Fruit fly (Drosophila melanogaster) whole organism, embryonic: ENCODE measurements around the gene plum.

ENCODE experiments used
- Awh ChIP-seq: fragments of 200-800 bp; sonication (Bioruptor generic); IDR thresholded peaks from 2 replicates; pipeline ENCODE4, ENCODE4 v1.3.6; 2022; ENCODE audit warnings: missing biosample characterization, missing genetic modification characterization
- CG10147 ChIP-seq: fragments of 200-800 bp; sonication (Bioruptor generic); optimal IDR thresholded peaks from 2 replicates; lab custom pipeline; 2019; ENCODE audit warnings: missing biosample characterization, mild to moderate bottlenecking, missing genetic modification characterization, moderate library complexity
- CG10979 ChIP-seq: fragments of 200-800 bp; sonication (Bioruptor generic); optimal IDR thresholded peaks from 2 replicates; lab custom pipeline; 2018; ENCODE audit warnings: missing biosample characterization, mild to moderate bottlenecking, missing genetic modification characterization, moderate library complexity
- CG12659 ChIP-seq: fragments of 200-800 bp; sonication (Bioruptor generic); optimal IDR thresholded peaks from 3 replicates; lab custom pipeline; 2017; ENCODE audit warnings: mild to moderate bottlenecking, missing biosample characterization, missing genetic modification reagents, missing genetic modification characterization
- CG12769 ChIP-seq: fragments of 200-800 bp; sonication (Bioruptor generic); optimal IDR thresholded peaks from 2 replicates; lab custom pipeline; 2019; ENCODE audit warnings: missing biosample characterization, mild to moderate bottlenecking, missing genetic modification characterization, moderate library complexity
- CG13287 ChIP-seq: fragments of 200-800 bp; sonication (Bioruptor generic); IDR thresholded peaks from 2 replicates; pipeline ENCODE4 v1.3.6; 2022; ENCODE audit warnings: missing biosample characterization, missing genetic modification characterization; ENCODE audit not compliant: partially characterized antibody
- CG14667 ChIP-seq: fragments of 200-800 bp; sonication (Bioruptor generic); IDR thresholded peaks from 2 replicates; pipeline ENCODE4 v1.3.6; 2022; ENCODE audit warnings: missing biosample characterization, missing genetic modification characterization
- CG14860 ChIP-seq: fragments of 200-800 bp; sonication (Bioruptor generic); IDR thresholded peaks from 3 replicates; pipeline ENCODE4 v1.3.6; 2022; ENCODE audit warnings: missing biosample characterization, missing genetic modification characterization; ENCODE audit not compliant: partially characterized antibody
- CG1602 ChIP-seq: fragments of 200-800 bp; sonication (Bioruptor generic); optimal IDR thresholded peaks from 3 replicates; lab custom pipeline; 2016; ENCODE audit warnings: missing biosample characterization, missing genetic modification characterization
- CG16863 ChIP-seq: fragments of 200-800 bp; sonication (Bioruptor generic); optimal IDR thresholded peaks from 3 replicates; lab custom pipeline; 2016; ENCODE audit warnings: missing biosample characterization, missing genetic modification characterization
- CG1832 ChIP-seq: fragments of 200-800 bp; sonication (Bioruptor generic); optimal IDR thresholded peaks from 2 replicates; lab custom pipeline; 2017; ENCODE audit warnings: missing biosample characterization, mild to moderate bottlenecking, missing genetic modification characterization, inconsistent platforms
- CG31365 ChIP-seq: fragments of 200-800 bp; sonication (Bioruptor generic); optimal IDR thresholded peaks from 2 replicates; lab custom pipeline; 2018; ENCODE audit warnings: missing biosample characterization, mild to moderate bottlenecking, missing genetic modification characterization
- CG3163 ChIP-seq: fragments of 200-800 bp; sonication (Bioruptor generic); optimal IDR thresholded peaks from 3 replicates; lab custom pipeline; 2016; ENCODE audit warnings: missing biosample characterization, missing genetic modification characterization
- CG4707 ChIP-seq: fragments of 200-800 bp; sonication (Bioruptor generic); optimal IDR thresholded peaks from 2 replicates; lab custom pipeline; 2018; ENCODE audit warnings: missing biosample characterization, mild to moderate bottlenecking, missing genetic modification characterization, moderate library complexity
- CG4730 ChIP-seq: fragments of 200-800 bp; sonication (Bioruptor generic); IDR thresholded peaks from 2 replicates; pipeline ENCODE4 v1.3.6; 2022; ENCODE audit warnings: missing biosample characterization, missing genetic modification characterization
- CG5245 ChIP-seq: fragments of 200-800 bp; sonication (Bioruptor generic); optimal IDR thresholded peaks from 3 replicates; lab custom pipeline; 2016; ENCODE audit warnings: missing biosample characterization, missing genetic modification characterization
- CG8359 ChIP-seq: fragments of 200-800 bp; sonication (Bioruptor generic); optimal IDR thresholded peaks from 2 replicates; lab custom pipeline; 2017; ENCODE audit warnings: missing biosample characterization, mild to moderate bottlenecking, missing genetic modification characterization, borderline replicate concordance
- CG9437 ChIP-seq: fragments of 200-800 bp; sonication (Bioruptor generic); optimal IDR thresholded peaks from 2 replicates; lab custom pipeline; 2018; ENCODE audit warnings: missing biosample characterization, mild to moderate bottlenecking, missing genetic modification characterization
- CG9876 ChIP-seq: fragments of 200-800 bp; sonication (Bioruptor generic); optimal IDR thresholded peaks from 2 replicates; lab custom pipeline; 2016; ENCODE audit warnings: missing biosample characterization, missing genetic modification characterization
- E2f1 ChIP-seq: fragments of 200-800 bp; sonication (Bioruptor generic); IDR thresholded peaks from 2 replicates; pipeline ENCODE4 v1.3.6; 2022; ENCODE audit warnings: missing biosample characterization, missing genetic modification characterization
- H2.0 ChIP-seq: fragments of 200-800 bp; sonication (Bioruptor generic); IDR thresholded peaks from 2 replicates; pipeline ENCODE4 v1.3.6; 2022; ENCODE audit warnings: missing biosample characterization, missing genetic modification characterization
- HLH54F ChIP-seq: fragments of 200-800 bp; sonication (Bioruptor generic); optimal IDR thresholded peaks from 3 replicates; lab custom pipeline; 2016; ENCODE audit warnings: missing biosample characterization, missing genetic modification characterization
- Optix ChIP-seq: fragments of 200-800 bp; sonication (Bioruptor generic); IDR thresholded peaks from 3 replicates; pipeline ENCODE4 v1.3.6; 2022; ENCODE audit warnings: missing biosample characterization, missing genetic modification characterization
- Pdp1 ChIP-seq, 2 experiments: fragments of 200-800 bp; sonication (Bioruptor generic); optimal IDR thresholded peaks; 3 replicates each; lab custom pipeline; 2016; ENCODE audit warnings: missing biosample characterization in 2 of 2, missing genetic modification characterization in 2 of 2, mild to moderate bottlenecking in 1 of 2, moderate library complexity in 1 of 2
- Poxn ChIP-seq: fragments of 200-800 bp; sonication (Bioruptor generic); IDR thresholded peaks from 2 replicates; pipeline ENCODE4 v1.3.6; 2022; ENCODE audit warnings: missing biosample characterization, missing genetic modification characterization
- Rfx ChIP-seq: fragments of 200-800 bp; sonication (Bioruptor generic); IDR thresholded peaks from 2 replicates; pipeline ENCODE4 v1.3.6; 2022; ENCODE audit warnings: missing biosample characterization, missing genetic modification characterization
- Sry-δ ChIP-seq: fragments of 200-800 bp; sonication (Bioruptor generic); optimal IDR thresholded peaks from 2 replicates; lab custom pipeline; 2016; ENCODE audit warnings: missing biosample characterization, missing genetic modification characterization
- abd-A ChIP-seq: fragments of 200-800 bp; sonication (Bioruptor generic); optimal IDR thresholded peaks from 3 replicates; lab custom pipeline; 2019; ENCODE audit warnings: missing biosample characterization, mild to moderate bottlenecking, missing genetic modification characterization, moderate library complexity
- ash1 ChIP-seq: fragments of 200-800 bp; sonication (Bioruptor generic); optimal IDR thresholded peaks from 2 replicates; lab custom pipeline; 2018; ENCODE audit warnings: missing biosample characterization, mild to moderate bottlenecking, missing genetic modification characterization
- bcd ChIP-seq: fragments of 200-800 bp; sonication (Bioruptor generic); optimal IDR thresholded peaks from 2 replicates; lab custom pipeline; 2017; ENCODE audit warnings: missing biosample characterization, mild to moderate bottlenecking, missing genetic modification characterization
- cad ChIP-seq: fragments of >200 bp; optimal IDR thresholded peaks from 2 replicates; lab custom pipeline; 2017; ENCODE audit warnings: missing biosample characterization, missing genetic modification characterization
- caup ChIP-seq: fragments of 200-800 bp; sonication (Bioruptor generic); optimal IDR thresholded peaks from 3 replicates; lab custom pipeline; 2017; ENCODE audit warnings: missing biosample characterization, mild to moderate bottlenecking, missing genetic modification characterization, moderate library complexity; ENCODE audit not compliant: severe bottlenecking
- cg ChIP-seq: fragments of 200-800 bp; sonication (Bioruptor generic); optimal IDR thresholded peaks from 3 replicates; lab custom pipeline; 2019; ENCODE audit warnings: missing biosample characterization, mild to moderate bottlenecking, missing genetic modification characterization, moderate library complexity
- emc ChIP-seq: fragments of 200-800 bp; sonication (Bioruptor generic); optimal IDR thresholded peaks from 2 replicates; lab custom pipeline; 2016; ENCODE audit warnings: missing biosample characterization, missing genetic modification characterization
- fd3F ChIP-seq: fragments of 200-800 bp; sonication (Bioruptor generic); optimal IDR thresholded peaks from 2 replicates; lab custom pipeline; 2018; ENCODE audit warnings: missing biosample characterization, mild to moderate bottlenecking, missing genetic modification characterization, moderate library complexity
- fu2 ChIP-seq: fragments of 200-800 bp; sonication (Bioruptor generic); optimal IDR thresholded peaks from 2 replicates; lab custom pipeline; 2016; ENCODE audit warnings: missing biosample characterization, missing genetic modification characterization
- grn ChIP-seq: fragments of 200-800 bp; sonication (Bioruptor generic); optimal IDR thresholded peaks from 3 replicates; lab custom pipeline; 2017; ENCODE audit warnings: missing biosample characterization, missing genetic modification characterization
- gro ChIP-seq: fragments of 200-800 bp; sonication (Bioruptor generic); optimal IDR thresholded peaks from 2 replicates; lab custom pipeline; 2016; ENCODE audit warnings: missing biosample characterization, missing genetic modification characterization
- gt ChIP-seq: fragments of 200-800 bp; sonication (Bioruptor generic); IDR thresholded peaks from 2 replicates; pipeline ENCODE4 v1.3.6; 2022; ENCODE audit warnings: missing biosample characterization, missing genetic modification characterization
- klu ChIP-seq: fragments of 200-800 bp; sonication (Bioruptor generic); IDR thresholded peaks from 2 replicates; pipeline ENCODE4 v1.3.6; 2022; ENCODE audit warnings: missing biosample characterization, missing genetic modification characterization
- lab ChIP-seq: fragments of 200-800 bp; sonication (Bioruptor generic); optimal IDR thresholded peaks from 3 replicates; lab custom pipeline; 2017; ENCODE audit warnings: missing biosample characterization, missing genetic modification characterization, mild to moderate bottlenecking, moderate library complexity, missing genetic modification reagents
- lilli ChIP-seq: fragments of 200-800 bp; sonication (Bioruptor generic); optimal IDR thresholded peaks from 3 replicates; lab custom pipeline; 2016; ENCODE audit warnings: missing biosample characterization, missing genetic modification characterization
- maf-S ChIP-seq: fragments of 200-800 bp; sonication (Bioruptor generic); optimal IDR thresholded peaks from 2 replicates; lab custom pipeline; 2016; ENCODE audit warnings: missing biosample characterization, missing genetic modification characterization
- mirr ChIP-seq: fragments of 200-800 bp; sonication (Bioruptor generic); optimal IDR thresholded peaks from 3 replicates; lab custom pipeline; 2018; ENCODE audit warnings: missing biosample characterization, mild to moderate bottlenecking, missing genetic modification characterization
- onecut ChIP-seq: fragments of 200-800 bp; sonication (Bioruptor generic); IDR thresholded peaks from 2 replicates; pipeline ENCODE4 v1.3.6; 2022; ENCODE audit warnings: missing biosample characterization, missing genetic modification characterization
- pzg ChIP-seq: fragments of 200-800 bp; sonication (Bioruptor generic); optimal IDR thresholded peaks from 3 replicates; lab custom pipeline; 2018; ENCODE audit warnings: missing biosample characterization, mild to moderate bottlenecking, missing genetic modification characterization, moderate library complexity
- rib ChIP-seq: fragments of 200-800 bp; sonication (Bioruptor generic); IDR thresholded peaks from 2 replicates; pipeline ENCODE4 v1.3.6; 2022; ENCODE audit warnings: missing biosample characterization, missing genetic modification characterization
- sc ChIP-seq, 3 experiments: fragments of >200 bp in 2 of 3; fragments of 200-800 bp in 1 of 3; sonication (Bioruptor generic) in 1 of 3; optimal IDR thresholded peaks; 2 replicates in 2 of 3; 3 replicates in 1 of 3; lab custom pipeline; 2017; ENCODE audit warnings: mild to moderate bottlenecking in 1 of 3, missing biosample characterization in 1 of 3, missing genetic modification characterization in 1 of 3, missing genetic modification reagents in 1 of 3
- usp ChIP-seq: fragments of >200 bp; optimal IDR thresholded peaks from 2 replicates; lab custom pipeline; 2017; ENCODE audit warnings: missing biosample characterization, missing genetic modification characterization
- zf30C ChIP-seq: fragments of 200-800 bp; sonication (Bioruptor generic); optimal IDR thresholded peaks from 3 replicates; lab custom pipeline; 2018; ENCODE audit warnings: missing biosample characterization, mild to moderate bottlenecking, missing genetic modification characterization

The plum gene

DNA sequence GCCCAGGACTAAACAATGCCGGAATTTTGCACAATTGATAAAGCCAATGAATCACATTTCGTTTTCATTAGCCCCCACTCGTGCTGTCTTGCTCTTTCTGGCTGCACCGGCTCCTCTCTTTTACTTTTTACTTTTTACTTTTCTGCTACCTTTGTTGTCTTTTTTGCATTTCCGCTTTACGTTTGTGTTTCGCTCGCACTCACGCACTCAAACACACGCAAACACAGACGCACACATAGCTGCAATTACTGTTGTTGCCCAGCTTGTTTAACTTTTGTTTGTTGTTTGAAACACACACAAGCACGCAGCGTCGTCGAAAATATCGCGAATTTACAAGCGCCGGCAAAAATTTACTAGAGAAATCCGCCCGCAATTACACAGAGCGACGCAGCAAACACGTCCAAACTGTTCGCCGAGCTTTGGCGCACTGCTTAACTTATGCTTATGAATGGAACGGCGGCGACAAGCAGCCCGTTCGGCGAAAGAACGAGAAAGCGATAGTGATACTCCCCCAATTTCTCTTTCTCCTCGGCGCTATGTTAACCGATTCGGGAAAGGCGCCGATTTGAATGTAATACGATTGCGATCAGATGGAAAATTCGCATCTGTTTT, at the start of gene plum (continued):
- TF ChIP-seq CG1832 (GFP tag; lab: Kevin White, UChicago): peak; percentile 65
- no peak for TF ChIP-seq HLH54F (GFP tag; lab: Kevin White, UChicago)
- TF ChIP-seq CG4707 (GFP tag; lab: Kevin White, UChicago): no peak
- TF ChIP-seq CG16863 (GFP tag; lab: Kevin White, UChicago): no peak
- peak; percentile 48; the same call in 1 of the 2 replicates for TF ChIP-seq Rfx (GFP tag; lab: Robert Waterston, UW)
- TF ChIP-seq CG10147 (GFP tag; lab: Kevin White, UChicago): no peak
- peak; percentile 38 for TF ChIP-seq cg
- TF ChIP-seq CG13287 (GFP tag; lab: Robert Waterston, UW): peak; percentile 35; the same call in 1 of the 2 replicates
- 0 out of 2 replicates have a peak, but pooled peaks have one; percentile 28 for TF ChIP-seq Awh (GFP tag; lab: Robert Waterston, UW)
- TF ChIP-seq H2.0 (GFP tag; lab: Robert Waterston, UW): no peak
- TF ChIP-seq CG14667 (GFP tag; lab: Robert Waterston, UW): no peak
- TF ChIP-seq usp (GFP tag; lab: Kevin White, UChicago): no peak
- no peak for TF ChIP-seq Sry-δ (GFP tag; lab: Kevin White, UChicago)
- no peak for TF ChIP-seq E2f1 (GFP tag; lab: Robert Waterston, UW)
- peak; percentile 94 for TF ChIP-seq CG12769
- TF ChIP-seq Optix (GFP tag; lab: Robert Waterston, UW): no peak
- TF ChIP-seq grn: peak; percentile 47
- no peak for TF ChIP-seq CG4730 (GFP tag; lab: Robert Waterston, UW)
- TF ChIP-seq mirr: peak; percentile 33
- TF ChIP-seq fd3F: no peak
- peak; percentile 92 for TF ChIP-seq CG3163 (GFP tag; lab: Kevin White, UChicago)
- peak; percentile 95 for TF ChIP-seq CG31365
- no peak for TF ChIP-seq CG5245 (GFP tag; lab: Kevin White, UChicago)
- TF ChIP-seq zf30C (GFP tag; lab: Kevin White, UChicago): no peak
- no peak for TF ChIP-seq CG9437 (GFP tag; lab: Kevin White, UChicago)
- TF ChIP-seq Poxn: no peak
- TF ChIP-seq emc (GFP tag; lab: Kevin White, UChicago): no peak
- no peak for TF ChIP-seq maf-S (GFP tag; lab: Kevin White, UChicago)
- no peak for TF ChIP-seq fu2 (GFP tag; lab: Kevin White, UChicago)
- TF ChIP-seq CG8359 (GFP tag; lab: Kevin White, UChicago): no peak
- TF ChIP-seq caup: no peak
- TF ChIP-seq CG10979 (tag; lab: Kevin White, UChicago): no peak
- no peak for TF ChIP-seq bcd (GFP tag; lab: Kevin White, UChicago)
- TF ChIP-seq lilli (GFP tag; lab: Kevin White, UChicago): no peak
- no peak for TF ChIP-seq gt (GFP tag; lab: Robert Waterston, UW)
- peak in 1 of 2 experiments; percentile 12 for TF ChIP-seq Pdp1 (GFP tag; optimal IDR thresholded peaks at IDR 0.05; lab: Kevin White, UChicago)
- no peak for TF ChIP-seq gro (GFP tag; lab: Kevin White, UChicago)
- no peak for TF ChIP-seq cad (GFP tag; lab: Kevin White, UChicago)
- TF ChIP-seq rib (GFP tag; lab: Robert Waterston, UW): peak; percentile 86
- no peak for TF ChIP-seq sc (optimal IDR thresholded peaks at IDR 0.05; lab: Kevin White, UChicago)
- no peak for TF ChIP-seq sc (GFP tag; optimal IDR thresholded peaks at IDR 0.05; lab: Kevin White, UChicago)
- no peak for TF ChIP-seq CG1602 (GFP tag; lab: Kevin White, UChicago)
- no peak for TF ChIP-seq ash1
- TF ChIP-seq CG12659 (GFP tag; lab: Kevin White, UChicago): peak; percentile 37
- TF ChIP-seq klu (GFP tag; lab: Robert Waterston, UW): peak; percentile 41; the same call in 1 of the 2 replicates
- peak; percentile 55 for TF ChIP-seq abd-A (tag; lab: Kevin White, UChicago)
- TF ChIP-seq onecut (GFP tag; lab: Robert Waterston, UW): no peak
- no peak for TF ChIP-seq pzg (GFP tag; lab: Kevin White, UChicago)
- TF ChIP-seq CG9876: peak; percentile 18
- peak; percentile 12 for TF ChIP-seq lab (GFP tag; lab: Kevin White, UChicago)
- TF ChIP-seq CG14860 (GFP tag; lab: Robert Waterston, UW): no peak
